Fruit fly (Drosophila melanogaster) whole organism, wandering third instar larva: ENCODE measurements around the gene dome.

Source experiments
- CG9705 ChIP-seq: fragments of 200-800 bp; sonication (Bioruptor generic); optimal IDR thresholded peaks from 2 replicates; lab custom pipeline; 2018; ENCODE audit warnings: missing biosample characterization, mild to moderate bottlenecking, missing genetic modification characterization
- CrebA ChIP-seq: fragments of 200-800 bp; sonication (Bioruptor generic); optimal IDR thresholded peaks from 2 replicates; lab custom pipeline; 2016; ENCODE audit warnings: missing biosample characterization, mild to moderate bottlenecking, missing genetic modification characterization, borderline replicate concordance
- Dfd ChIP-seq: fragments of >200 bp; optimal IDR thresholded peaks from 2 replicates; lab custom pipeline; 2017; ENCODE audit warnings: missing biosample characterization, missing genetic modification characterization
- GATAd ChIP-seq: sonication (Bioruptor generic); optimal IDR thresholded peaks from 2 replicates; lab custom pipeline; 2016; ENCODE audit warnings: missing biosample characterization, missing genetic modification characterization
- HLH106 ChIP-seq: fragments of 200-800 bp; optimal IDR thresholded peaks from 3 replicates; lab custom pipeline; 2019; ENCODE audit warnings: missing biosample characterization, mild to moderate bottlenecking, missing genetic modification characterization, moderate library complexity
- Hnf4 ChIP-seq: fragments of 200-800 bp; sonication (Bioruptor generic); optimal IDR thresholded peaks from 2 replicates; lab custom pipeline; 2016; ENCODE audit warnings: missing biosample characterization, mild to moderate bottlenecking, missing genetic modification characterization
- Hr78 ChIP-seq: fragments of >200 bp; optimal IDR thresholded peaks from 2 replicates; lab custom pipeline; 2017; ENCODE audit warnings: missing biosample characterization, missing genetic modification characterization
- Hr83 ChIP-seq: fragments of 200-300 bp; sonication (Bioruptor generic); optimal IDR thresholded peaks from 2 replicates; lab custom pipeline; 2016; ENCODE audit warnings: missing biosample characterization, mild to moderate bottlenecking, missing genetic modification characterization, moderate library complexity; ENCODE audit not compliant: poor library complexity, severe bottlenecking
- Jra ChIP-seq: sonication (Bioruptor generic); optimal IDR thresholded peaks from 2 replicates; lab custom pipeline; 2016; ENCODE audit warnings: missing biosample characterization, missing genetic modification characterization
- Mio ChIP-seq: sonication (Bioruptor generic); optimal IDR thresholded peaks from 2 replicates; lab custom pipeline; 2016; ENCODE audit warnings: missing biosample characterization, missing genetic modification characterization
- N ChIP-seq: fragments of >200 bp; optimal IDR thresholded peaks from 2 replicates; lab custom pipeline; 2018; ENCODE audit warnings: missing biosample characterization, missing external identifiers, missing genetic modification characterization
- OdsH ChIP-seq: fragments of 200-800 bp; sonication (Bioruptor generic); optimal IDR thresholded peaks from 2 replicates; lab custom pipeline; 2016; ENCODE audit warnings: missing biosample characterization, mild to moderate bottlenecking, missing genetic modification characterization
- Rel ChIP-seq, 2 experiments: fragments of 200-800 bp; sonication (Bioruptor generic) in 1 of 2; optimal IDR thresholded peaks; 2 replicates in 1 of 2; 3 replicates in 1 of 2; lab custom pipeline; 2016 to 2019; ENCODE audit warnings: mild to moderate bottlenecking in 2 of 2, missing biosample characterization in 2 of 2, missing genetic modification characterization in 2 of 2, moderate library complexity in 1 of 2
- Sp1 ChIP-seq: fragments of 200-800 bp; sonication (Bioruptor generic); optimal IDR thresholded peaks from 3 replicates; lab custom pipeline; 2019; ENCODE audit warnings: missing biosample characterization, mild to moderate bottlenecking, missing genetic modification characterization, moderate library complexity
- brk ChIP-seq: fragments of 200-800 bp; sonication (Bioruptor generic); optimal IDR thresholded peaks from 2 replicates; lab custom pipeline; 2016; ENCODE audit warnings: missing biosample characterization, mild to moderate bottlenecking, missing genetic modification characterization
- dl ChIP-seq, 2 experiments: fragments of 175-275, 200-275 bp in 1 of 2; fragments of 200-275 bp in 1 of 2; sonication (Bioruptor generic); optimal IDR thresholded peaks; lab custom pipeline; 2018; ENCODE audit warnings: mild to moderate bottlenecking in 2 of 2, missing biosample characterization in 2 of 2, missing genetic modification characterization in 2 of 2, moderate library complexity in 2 of 2; ENCODE audit not compliant: partially characterized antibody in 2 of 2, insufficient read depth in 1 of 2
- dmrt93B ChIP-seq: fragments of 200-800 bp; sonication (Bioruptor generic); optimal IDR thresholded peaks from 2 replicates; lab custom pipeline; 2018; ENCODE audit warnings: missing biosample characterization, mild to moderate bottlenecking, missing genetic modification characterization
- ey ChIP-seq: fragments of 200-800 bp; sonication (Bioruptor generic); optimal IDR thresholded peaks from 2 replicates; lab custom pipeline; 2016; ENCODE audit warnings: missing biosample characterization, missing genetic modification characterization
- foxo ChIP-seq, 2 experiments: fragments of 200-800 bp; sonication (Bioruptor generic); optimal IDR thresholded peaks; 2 replicates in 1 of 2; 3 replicates in 1 of 2; lab custom pipeline; 2016 to 2017; ENCODE audit warnings: missing biosample characterization in 2 of 2, missing genetic modification characterization in 2 of 2
- h ChIP-seq: fragments of 200-800 bp; sonication (Bioruptor generic); optimal IDR thresholded peaks from 3 replicates; lab custom pipeline; 2016; ENCODE audit warnings: missing biosample characterization, mild to moderate bottlenecking, missing genetic modification characterization
- jim ChIP-seq: fragments of 175-275, 200-325 bp; sonication (Bioruptor generic); optimal IDR thresholded peaks from 2 replicates; lab custom pipeline; 2016; ENCODE audit warnings: missing biosample characterization, mild to moderate bottlenecking, missing genetic modification characterization
- lola ChIP-seq: fragments of >200 bp; optimal IDR thresholded peaks from 2 replicates; lab custom pipeline; 2017; ENCODE audit warnings: missing biosample characterization, missing genetic modification characterization
- pan ChIP-seq: fragments of >200 bp; optimal IDR thresholded peaks from 2 replicates; lab custom pipeline; 2017
- psq ChIP-seq: fragments of 200-800 bp; sonication (Bioruptor generic); optimal IDR thresholded peaks from 3 replicates; lab custom pipeline; 2017; ENCODE audit warnings: missing biosample characterization, mild to moderate bottlenecking, missing genetic modification characterization, moderate library complexity
- rgr ChIP-seq: fragments of 200-800 bp; sonication (Bioruptor generic); optimal IDR thresholded peaks from 3 replicates; lab custom pipeline; 2016; ENCODE audit warnings: missing biosample characterization, mild to moderate bottlenecking, missing genetic modification characterization
- sage ChIP-seq: fragments of 200-800 bp; sonication (Bioruptor generic); optimal IDR thresholded peaks from 2 replicates; lab custom pipeline; 2016; ENCODE audit warnings: missing biosample characterization, mild to moderate bottlenecking, missing genetic modification characterization
- sv ChIP-seq: fragments of 200-800 bp; sonication (Bioruptor generic); optimal IDR thresholded peaks from 3 replicates; lab custom pipeline; 2016; ENCODE audit warnings: missing biosample characterization, missing genetic modification characterization
- tai ChIP-seq: sonication (Bioruptor generic); optimal IDR thresholded peaks from 2 replicates; lab custom pipeline; 2016; ENCODE audit warnings: missing biosample characterization, missing genetic modification characterization
- usp ChIP-seq: fragments of >200 bp; optimal IDR thresholded peaks from 2 replicates; lab custom pipeline; 2017; ENCODE audit warnings: missing biosample characterization, missing genetic modification characterization
- woc ChIP-seq: sonication (Bioruptor generic); optimal IDR thresholded peaks from 2 replicates; lab custom pipeline; 2016; ENCODE audit warnings: missing biosample characterization, mild to moderate bottlenecking, missing genetic modification characterization

Gene dome

DNA sequence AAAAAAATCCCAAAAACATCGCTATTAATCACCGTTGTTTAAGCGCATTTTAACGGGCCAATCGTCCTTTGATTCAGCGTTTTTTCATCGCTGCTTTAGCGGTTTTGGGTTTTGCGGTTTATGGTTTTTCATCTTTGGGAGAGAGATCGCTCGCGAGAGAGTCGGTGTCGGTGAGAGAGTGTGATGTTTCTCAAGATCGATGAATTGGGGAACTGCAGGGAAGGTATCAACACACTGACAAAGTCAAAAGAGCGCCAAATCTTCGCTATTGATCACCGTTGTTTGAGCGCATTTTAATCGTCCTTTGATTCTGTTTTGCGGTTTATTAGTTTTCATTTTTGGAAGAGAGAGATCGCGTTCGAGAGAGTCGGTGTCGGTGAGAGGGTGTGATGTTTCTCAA lies 6.7 kb upstream of the dome start:
- no peak for TF ChIP-seq dl (GFP tag; optimal IDR thresholded peaks at IDR 0.05; lab: Kevin White, UChicago; ENCODE audit: insufficient read depth in 1 of 2, partially characterized antibody in 2 of 2)
- no peak for TF ChIP-seq woc (GFP tag; lab: Kevin White, UChicago)
- TF ChIP-seq ey, result no peak
- TF ChIP-seq rgr (GFP tag; lab: Kevin White, UChicago), result no peak
- TF ChIP-seq foxo (GFP tag; optimal IDR thresholded peaks at IDR 0.05; lab: Kevin White, UChicago), result no peak
- TF ChIP-seq Hr83, result no peak
- TF ChIP-seq Hr78, result no peak

DNA sequence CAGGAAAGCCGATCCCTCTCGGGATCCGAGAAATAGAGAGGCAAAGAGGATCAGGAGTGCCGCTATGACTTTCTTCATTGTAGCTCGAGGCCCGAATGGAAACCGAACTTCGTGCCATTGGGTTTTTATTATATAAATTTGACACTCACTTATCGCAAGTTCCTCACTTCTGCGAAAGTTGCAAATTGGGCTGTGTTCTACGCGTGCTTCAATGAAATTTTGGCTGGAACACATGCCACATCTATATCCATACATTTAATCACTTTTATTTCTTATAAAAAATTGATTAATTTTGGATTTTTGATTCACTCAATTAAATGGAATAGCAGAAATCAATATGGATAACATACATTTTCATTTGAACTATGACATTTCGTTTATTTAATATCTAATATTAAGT lies 5.5 kb upstream of the dome start, which contains the start of gene CG14227:
TSS of gene CG14227 (minus strand) at position 101 of the 400 bp plus-strand sequence.
- TF ChIP-seq Mio (GFP tag; lab: Kevin White, UChicago) (no peak), Rel (GFP tag; optimal IDR thresholded peaks at IDR 0.05; lab: Kevin White, UChicago) (no peak), Rel (tag; optimal IDR thresholded peaks at IDR 0.05; lab: Kevin White, UChicago) (no peak), lola (GFP tag; lab: Kevin White, UChicago) (no peak)

DNA sequence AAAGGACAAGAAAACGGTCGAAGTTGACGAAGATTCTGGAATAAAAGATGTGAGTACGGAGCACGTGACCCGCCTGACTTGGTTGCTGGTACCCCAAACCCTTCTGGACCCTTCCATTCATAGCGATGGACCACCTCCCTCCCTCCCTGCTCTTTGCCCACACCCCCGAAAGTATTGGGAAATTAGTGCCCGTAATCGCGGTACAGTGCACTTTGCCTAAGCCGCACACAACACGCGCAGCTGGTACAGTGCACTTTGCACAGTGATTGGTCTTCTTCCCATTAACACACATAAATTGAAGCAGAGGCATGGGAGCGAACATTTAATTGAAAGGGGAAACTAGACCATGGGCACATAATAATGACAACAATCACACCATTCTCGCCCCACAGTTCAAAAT lies 730 bp upstream of the dome start:
- TF ChIP-seq Hnf4 (no peak), dmrt93B (GFP tag; lab: Kevin White, UChicago) (no peak), N (GFP tag; lab: Kevin White, UChicago) (no peak), Sp1 (no peak), CG9705 (no peak), Dfd (GFP tag; lab: Kevin White, UChicago) (no peak), OdsH (no peak), psq (no peak), sage (GFP tag; lab: Kevin White, UChicago) (no peak), woc (GFP tag; lab: Kevin White, UChicago) (no peak), pan (lab: Kevin White, UChicago) (no peak), usp (GFP tag; lab: Kevin White, UChicago) (no peak), h (GFP tag; lab: Kevin White, UChicago) (no peak), rgr (GFP tag; lab: Kevin White, UChicago) (no peak), GATAd (no peak), brk (GFP tag; lab: Kevin White, UChicago) (no peak), HLH106 (tag; lab: Kevin White, UChicago) (no peak), jim (GFP tag; lab: Kevin White, UChicago) (no peak)
- TF ChIP-seq, all 38 proteins: peak for 0

DNA sequence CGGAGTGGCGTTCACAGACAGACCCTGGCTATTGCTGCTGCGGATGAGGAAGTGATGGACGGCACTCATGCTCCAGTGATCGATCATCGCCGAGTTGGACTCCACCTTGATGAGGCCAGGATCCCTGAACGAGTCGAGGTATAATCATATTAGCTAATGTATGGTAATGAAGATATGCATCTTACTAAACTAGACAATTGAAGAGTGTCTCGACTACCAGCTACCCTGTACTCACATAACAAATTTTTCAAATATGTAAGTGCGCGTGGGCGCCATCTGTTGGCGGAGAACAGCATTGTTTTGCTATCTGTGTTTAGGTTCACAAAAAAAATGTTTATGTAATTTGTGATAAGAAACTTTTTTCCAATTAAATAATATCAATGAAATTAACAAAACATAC lies 4.1 kb downstream of the dome start:
- TF ChIP-seq dl (GFP tag; optimal IDR thresholded peaks at IDR 0.05; lab: Kevin White, UChicago; ENCODE audit: insufficient read depth in 1 of 2, partially characterized antibody in 2 of 2) (no peak), foxo (GFP tag; optimal IDR thresholded peaks at IDR 0.05; lab: Kevin White, UChicago) (no peak), sage (GFP tag; lab: Kevin White, UChicago) (no peak), Hnf4 (no peak), dmrt93B (GFP tag; lab: Kevin White, UChicago) (no peak), usp (GFP tag; lab: Kevin White, UChicago) (no peak), HLH106 (tag; lab: Kevin White, UChicago) (no peak), lola (GFP tag; lab: Kevin White, UChicago) (no peak), jim (GFP tag; lab: Kevin White, UChicago) (no peak), woc (GFP tag; lab: Kevin White, UChicago) (no peak), Hr78 (no peak), CrebA (no peak)

DNA sequence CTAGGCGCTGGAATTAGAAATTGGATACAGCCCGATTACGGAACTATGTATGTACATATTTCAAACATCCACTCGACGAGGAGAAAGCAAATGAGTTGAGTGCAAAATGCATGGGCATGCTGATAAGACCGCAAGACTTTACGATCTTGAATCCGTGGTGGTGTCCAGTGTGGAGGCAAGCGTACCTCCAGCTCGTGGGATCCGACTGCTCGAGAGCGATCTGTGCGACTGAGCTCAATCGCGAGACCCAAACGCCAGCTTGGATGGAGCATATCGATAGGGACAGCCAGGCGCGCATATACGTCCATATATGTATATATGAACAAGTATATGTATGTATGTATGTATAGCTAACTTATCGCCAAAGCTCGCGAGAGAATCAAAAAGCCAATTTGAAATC lies 7.7 kb downstream of the dome start, which contains the start of gene et:
TSS of gene et (minus strand) at position 230 of the 400 bp plus-strand sequence.
- no peak for TF ChIP-seq Rel (GFP tag; optimal IDR thresholded peaks at IDR 0.05; lab: Kevin White, UChicago)
- no peak for TF ChIP-seq Rel (tag; optimal IDR thresholded peaks at IDR 0.05; lab: Kevin White, UChicago)
- no peak for TF ChIP-seq OdsH
- TF ChIP-seq tai (GFP tag; lab: Kevin White, UChicago), result no peak
- TF ChIP-seq Jra (GFP tag; lab: Kevin White, UChicago), result no peak
- no peak for TF ChIP-seq sv (GFP tag; lab: Kevin White, UChicago)
- TF ChIP-seq Hr78, result no peak
- no peak for TF ChIP-seq dmrt93B (GFP tag; lab: Kevin White, UChicago)
